Fruit fly (Drosophila melanogaster) whole organism, embryonic: ENCODE measurements around the gene PolE2.

ENCODE experiments used
- Atf6 ChIP-seq: fragments of 200-800 bp; sonication (Bioruptor generic); IDR thresholded peaks from 2 replicates; pipeline ENCODE4 v1.3.6; 2022; ENCODE audit warnings: missing biosample characterization, missing genetic modification characterization
- B-H2 ChIP-seq: fragments of 200-800 bp; sonication (Bioruptor generic); optimal IDR thresholded peaks from 2 replicates; lab custom pipeline; 2018; ENCODE audit warnings: missing biosample characterization, mild to moderate bottlenecking, missing genetic modification characterization
- CG11093 ChIP-seq: fragments of 200-800 bp; sonication (Bioruptor generic); IDR thresholded peaks from 3 replicates; pipeline ENCODE4 v1.3.6; 2022; ENCODE audit warnings: missing biosample characterization, missing genetic modification characterization
- CG11560 ChIP-seq: fragments of 200-800 bp; sonication (Bioruptor generic); IDR thresholded peaks from 3 replicates; pipeline ENCODE4 v1.3.6; 2022; ENCODE audit warnings: missing biosample characterization, missing genetic modification characterization
- CG1529 ChIP-seq: fragments of 200-800 bp; sonication (Bioruptor generic); optimal IDR thresholded peaks from 3 replicates; lab custom pipeline; 2018; ENCODE audit warnings: missing biosample characterization, missing genetic modification characterization
- CG17829 ChIP-seq: fragments of 200-800 bp; optimal IDR thresholded peaks from 2 replicates; lab custom pipeline; 2019; ENCODE audit warnings: missing biosample characterization, mild to moderate bottlenecking, missing genetic modification characterization, moderate library complexity
- CG18599 ChIP-seq: fragments of 200-800 bp; sonication (Bioruptor generic); optimal IDR thresholded peaks from 3 replicates; lab custom pipeline; 2017; ENCODE audit warnings: missing biosample characterization, missing genetic modification characterization, mild to moderate bottlenecking, moderate library complexity, missing genetic modification reagents
- CG18764 ChIP-seq: fragments of 200-800 bp; sonication (Bioruptor generic); optimal IDR thresholded peaks from 3 replicates; lab custom pipeline; 2016; ENCODE audit warnings: missing biosample characterization, missing genetic modification characterization
- CG32772 ChIP-seq: fragments of 200-800 bp; sonication (Bioruptor generic); IDR thresholded peaks from 2 replicates; pipeline ENCODE4 v1.3.6; 2022; ENCODE audit warnings: missing biosample characterization, missing genetic modification characterization
- CG3838 ChIP-seq: fragments of 200-800 bp; sonication (Bioruptor generic); optimal IDR thresholded peaks from 3 replicates; lab custom pipeline; 2016; ENCODE audit warnings: missing biosample characterization, missing genetic modification characterization
- CG4282 ChIP-seq: fragments of 200-800 bp; sonication (Bioruptor generic); optimal IDR thresholded peaks from 2 replicates; lab custom pipeline; 2016; ENCODE audit warnings: missing biosample characterization, missing genetic modification characterization
- CG4360 ChIP-seq: fragments of 200-800 bp; sonication (Bioruptor generic); IDR thresholded peaks from 2 replicates; pipeline ENCODE4 v1.3.6; 2022; ENCODE audit warnings: missing biosample characterization, missing genetic modification characterization
- CG6683 ChIP-seq: fragments of 200-800 bp; sonication (Bioruptor generic); optimal IDR thresholded peaks from 2 replicates; lab custom pipeline; 2017; ENCODE audit warnings: missing biosample characterization, mild to moderate bottlenecking, missing genetic modification characterization, missing genetic modification reagents
- CG6689 ChIP-seq: fragments of 200-800 bp; sonication (Bioruptor generic); IDR thresholded peaks from 2 replicates; pipeline ENCODE4 v1.3.6; 2022; ENCODE audit warnings: missing biosample characterization, missing genetic modification characterization
- CG8478 ChIP-seq: fragments of >200 bp; optimal IDR thresholded peaks from 2 replicates; lab custom pipeline; 2018
- CoRest ChIP-seq: fragments of 200-800 bp; sonication (Bioruptor generic); optimal IDR thresholded peaks from 3 replicates; lab custom pipeline; 2018; ENCODE audit warnings: missing biosample characterization, mild to moderate bottlenecking, missing genetic modification characterization, moderate library complexity
- Deaf1 ChIP-seq: fragments of 200-800 bp; optimal IDR thresholded peaks from 3 replicates; lab custom pipeline; 2019; ENCODE audit warnings: missing biosample characterization, mild to moderate bottlenecking, missing genetic modification characterization, moderate library complexity
- Dref ChIP-seq: fragments of 200-800 bp; sonication (Bioruptor generic); IDR thresholded peaks from 2 replicates; pipeline ENCODE4 v1.3.6; 2022; ENCODE audit warnings: missing biosample characterization, missing genetic modification characterization
- ERR ChIP-seq: fragments of 200-800 bp; sonication (Bioruptor generic); optimal IDR thresholded peaks from 2 replicates; lab custom pipeline; 2016; ENCODE audit warnings: missing biosample characterization, missing genetic modification characterization
- Ets65A ChIP-seq: fragments of 200-800 bp; sonication (Bioruptor generic); peaks from one replicate; lab custom pipeline; 2016; ENCODE audit warnings: missing biosample characterization, missing genetic modification characterization
- GATAe ChIP-seq: fragments of 200-800 bp; sonication (Bioruptor generic); conservative IDR thresholded peaks from 2 replicates; pipeline ENCODE4 v1.3.6; 2022; ENCODE audit warnings: missing biosample characterization, missing genetic modification characterization
- HHEX ChIP-seq: fragments of 200-800 bp; sonication (Bioruptor generic); optimal IDR thresholded peaks from 3 replicates; lab custom pipeline; 2017; ENCODE audit warnings: missing biosample characterization, mild to moderate bottlenecking, missing genetic modification characterization, missing genetic modification reagents
- HLH54F ChIP-seq: fragments of 200-800 bp; sonication (Bioruptor generic); optimal IDR thresholded peaks from 3 replicates; lab custom pipeline; 2016; ENCODE audit warnings: missing biosample characterization, missing genetic modification characterization
- Hr78 ChIP-seq, 2 experiments: fragments of 200-800 bp in 1 of 2; fragments of >200 bp in 1 of 2; sonication (Bioruptor generic) in 1 of 2; optimal IDR thresholded peaks; 2 replicates each; lab custom pipeline; 2017 to 2019; ENCODE audit warnings: missing biosample characterization in 2 of 2, missing genetic modification characterization in 2 of 2, mild to moderate bottlenecking in 1 of 2, moderate library complexity in 1 of 2
- NFAT ChIP-seq: fragments of 200-800 bp; sonication (Bioruptor generic); IDR thresholded peaks from 2 replicates; pipeline ENCODE4 v1.3.6; 2022; ENCODE audit warnings: missing biosample characterization, missing genetic modification characterization
- Nf-YA ChIP-seq: fragments of 200-800 bp; sonication (Bioruptor generic); IDR thresholded peaks from 2 replicates; pipeline ENCODE4 v1.3.6; 2022; ENCODE audit warnings: missing biosample characterization, missing genetic modification characterization
- Nf-YB ChIP-seq: fragments of 200-800 bp; sonication (Bioruptor generic); optimal IDR thresholded peaks from 3 replicates; lab custom pipeline; 2019; ENCODE audit warnings: missing biosample characterization, mild to moderate bottlenecking, missing genetic modification characterization, moderate library complexity
- Poxn ChIP-seq: fragments of 200-800 bp; sonication (Bioruptor generic); IDR thresholded peaks from 2 replicates; pipeline ENCODE4 v1.3.6; 2022; ENCODE audit warnings: missing biosample characterization, missing genetic modification characterization
- Spps ChIP-seq: fragments of 200-800 bp; sonication (Bioruptor generic); optimal IDR thresholded peaks from 2 replicates; lab custom pipeline; 2018; ENCODE audit warnings: missing biosample characterization, mild to moderate bottlenecking, missing genetic modification characterization
- Sry-δ ChIP-seq: fragments of 200-800 bp; sonication (Bioruptor generic); optimal IDR thresholded peaks from 2 replicates; lab custom pipeline; 2016; ENCODE audit warnings: missing biosample characterization, missing genetic modification characterization
- amos ChIP-seq: fragments of 200-800 bp; sonication (Bioruptor generic); IDR thresholded peaks from 2 replicates; pipeline ENCODE4 v1.3.6; 2022; ENCODE audit warnings: missing biosample characterization, missing genetic modification characterization; ENCODE audit not compliant: partially characterized antibody
- ci ChIP-seq: fragments of 200-800 bp; sonication (Bioruptor generic); IDR thresholded peaks from 3 replicates; pipeline ENCODE4 v1.3.6; 2022; ENCODE audit warnings: missing biosample characterization, missing genetic modification characterization
- crol ChIP-seq: fragments of 200-800 bp; sonication (Bioruptor generic); IDR thresholded peaks from 2 replicates; pipeline ENCODE4 v1.3.6; 2022; ENCODE audit warnings: missing biosample characterization, missing genetic modification characterization
- dpn ChIP-seq, 2 experiments: fragments of 200-800 bp; sonication (Bioruptor generic); optimal IDR thresholded peaks; 3 replicates each; lab custom pipeline; 2016; ENCODE audit warnings: missing biosample characterization in 2 of 2, missing genetic modification characterization in 2 of 2
- fd64A ChIP-seq: fragments of 200-800 bp; sonication (Bioruptor generic); optimal IDR thresholded peaks from 3 replicates; lab custom pipeline; 2018; ENCODE audit warnings: missing biosample characterization, mild to moderate bottlenecking, missing genetic modification characterization
- grn ChIP-seq: fragments of 200-800 bp; sonication (Bioruptor generic); optimal IDR thresholded peaks from 3 replicates; lab custom pipeline; 2017; ENCODE audit warnings: missing biosample characterization, missing genetic modification characterization
- klu ChIP-seq: fragments of 200-800 bp; sonication (Bioruptor generic); IDR thresholded peaks from 2 replicates; pipeline ENCODE4 v1.3.6; 2022; ENCODE audit warnings: missing biosample characterization, missing genetic modification characterization
- onecut ChIP-seq: fragments of 200-800 bp; sonication (Bioruptor generic); IDR thresholded peaks from 2 replicates; pipeline ENCODE4 v1.3.6; 2022; ENCODE audit warnings: missing biosample characterization, missing genetic modification characterization
- org-1 ChIP-seq: fragments of 200-800 bp; sonication (Bioruptor generic); optimal IDR thresholded peaks from 2 replicates; lab custom pipeline; 2017; ENCODE audit warnings: missing biosample characterization, missing genetic modification characterization
- pan ChIP-seq, 4 experiments: fragments of >200 bp in 3 of 4; fragments of 200-800 bp in 1 of 4; sonication (Bioruptor generic) in 1 of 4; optimal IDR thresholded peaks in 3 of 4; IDR thresholded peaks in 1 of 4; 2 replicates each; pipeline versions ENCODE4 v1.3.6 to Lab custom; 2017 to 2022; ENCODE audit warnings: missing biosample characterization in 2 of 4, missing genetic modification characterization in 2 of 4, mixed read lengths in 1 of 4
- peb ChIP-seq: fragments of 200-800 bp; sonication (Bioruptor generic); IDR thresholded peaks from 2 replicates; pipeline ENCODE4 v1.3.6; 2022; ENCODE audit warnings: missing biosample characterization, missing genetic modification characterization
- pum ChIP-seq: fragments of 200-800 bp; sonication (Bioruptor generic); optimal IDR thresholded peaks from 2 replicates; lab custom pipeline; 2016; ENCODE audit warnings: missing biosample characterization, missing genetic modification characterization
- row ChIP-seq: fragments of 200-800 bp; sonication (Bioruptor generic); IDR thresholded peaks from 3 replicates; pipeline ENCODE4 v1.3.6; 2022; ENCODE audit warnings: missing biosample characterization, missing genetic modification characterization
- salm ChIP-seq: fragments of 200-800 bp; sonication (Bioruptor generic); optimal IDR thresholded peaks from 2 replicates; lab custom pipeline; 2018; ENCODE audit warnings: missing biosample characterization, mild to moderate bottlenecking, missing genetic modification characterization
- shn ChIP-seq: fragments of 200-800 bp; sonication (Bioruptor generic); optimal IDR thresholded peaks from 3 replicates; lab custom pipeline; 2016; ENCODE audit warnings: missing biosample characterization, missing genetic modification characterization
- sna ChIP-seq: fragments of 200-800 bp; sonication (Bioruptor generic); IDR thresholded peaks from 2 replicates; pipeline ENCODE4 v1.3.6; 2022; ENCODE audit warnings: missing biosample characterization, missing genetic modification characterization; ENCODE audit not compliant: partially characterized antibody
- sob ChIP-seq: fragments of 200-800 bp; sonication (Bioruptor generic); IDR thresholded peaks from 2 replicates; pipeline ENCODE4 v1.3.6; 2022; ENCODE audit warnings: missing biosample characterization, missing genetic modification characterization
- tin ChIP-seq: fragments of 200-800 bp; sonication (Bioruptor generic); optimal IDR thresholded peaks from 3 replicates; lab custom pipeline; 2016; ENCODE audit warnings: missing biosample characterization, missing genetic modification characterization
- trem ChIP-seq: fragments of 200-800 bp; optimal IDR thresholded peaks from 3 replicates; lab custom pipeline; 2019; ENCODE audit warnings: missing biosample characterization, mild to moderate bottlenecking, missing genetic modification characterization, moderate library complexity
- vvl ChIP-seq: fragments of 200-800 bp; sonication (Bioruptor generic); IDR thresholded peaks from 2 replicates; pipeline ENCODE4 v1.3.6; 2022; ENCODE audit warnings: missing biosample characterization, missing genetic modification characterization

Gene PolE2

DNA sequence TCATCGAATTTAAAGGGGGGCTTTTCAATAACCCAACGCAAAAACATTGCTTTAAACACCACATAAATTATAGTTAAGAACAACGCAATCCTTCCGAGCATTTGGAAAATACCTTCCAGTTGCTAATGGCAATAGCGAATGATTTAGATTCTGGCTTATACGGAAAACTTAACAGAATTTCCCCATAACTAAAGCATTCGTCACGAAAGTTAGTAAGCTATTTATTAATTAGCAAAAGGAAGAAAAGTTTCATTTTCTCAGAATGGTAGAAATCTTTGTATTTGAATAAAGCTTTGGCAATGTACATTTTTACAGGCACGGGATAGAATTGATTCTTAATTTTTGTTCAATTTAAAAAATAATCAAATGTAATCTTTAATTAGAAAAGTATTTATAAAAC lies 6.7 kb upstream of the PolE2 start, which contains the start of gene CG32413:
Gene CG32413 (minus strand): TSS at position 101 of the 400 bp plus-strand sequence.
- TF ChIP-seq sna (no peak), Spps (tag; lab: Kevin White, UChicago) (no peak), grn (GFP tag; lab: Kevin White, UChicago) (no peak), Sry-δ (no peak), fd64A (GFP tag; lab: Kevin White, UChicago) (no peak)

DNA sequence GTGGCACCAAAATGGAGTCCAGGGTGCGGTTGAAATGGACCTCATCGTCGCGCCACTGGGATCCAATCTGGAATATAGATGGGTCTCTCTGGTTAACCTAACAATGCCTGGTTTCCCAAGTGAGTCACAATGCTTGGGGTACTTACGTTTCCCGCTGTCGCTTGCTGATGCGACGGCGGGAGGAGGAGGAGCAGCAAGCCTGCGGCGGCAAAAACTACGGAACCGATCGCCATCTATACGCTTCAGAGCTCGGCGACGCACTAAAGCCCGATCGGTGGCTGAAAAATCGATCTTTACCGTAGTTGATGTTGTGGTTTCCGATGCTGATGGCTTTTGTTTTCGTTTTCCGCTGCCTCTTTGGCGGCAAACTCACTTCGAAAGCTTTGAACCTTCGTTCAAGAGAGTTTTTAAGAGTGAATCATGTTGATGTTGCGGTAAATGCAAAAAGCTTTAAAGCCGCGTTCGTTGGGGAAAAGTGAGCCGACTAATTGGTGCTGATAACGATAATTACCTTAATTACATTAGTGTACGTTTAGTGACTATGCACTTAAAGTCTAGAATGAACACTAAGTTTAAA lies 5.0 kb upstream of the PolE2 start, which contains the start of gene QC:
Gene QC (minus strand): TSS at position 268 of the 577 bp plus-strand sequence.
- TF ChIP-seq Ets65A, result no peak
- no peak for TF ChIP-seq GATAe (GFP tag; lab: Robert Waterston, UW)
- TF ChIP-seq vvl, result peak; percentile 45; the same call in 1 of the 2 replicates
- no peak for TF ChIP-seq CG4360
- TF ChIP-seq Dref, result 0 out of 2 replicates have a peak, but pooled peaks have one; percentile 28
- no peak for TF ChIP-seq trem
- no peak for TF ChIP-seq pum (GFP tag; lab: Kevin White, UChicago)
- TF ChIP-seq shn (GFP tag; lab: Kevin White, UChicago), result no peak
- no peak for TF ChIP-seq Poxn
- TF ChIP-seq ci (GFP tag; lab: Robert Waterston, UW), result peak; percentile 43; the same call in 1 of the 3 replicates
- no peak for TF ChIP-seq CG3838
- no peak for TF ChIP-seq Atf6 (GFP tag; lab: Robert Waterston, UW)
- TF ChIP-seq row, result no peak
- no peak for TF ChIP-seq CG11560 (tag; lab: Robert Waterston, UW)
- no peak for TF ChIP-seq HHEX (GFP tag; lab: Kevin White, UChicago)
- TF ChIP-seq salm (tag; lab: Kevin White, UChicago), result no peak
- TF ChIP-seq amos (GFP tag; lab: Robert Waterston, UW), result no peak
- no peak for TF ChIP-seq klu (GFP tag; lab: Robert Waterston, UW)
- TF ChIP-seq Hr78 (GFP tag; optimal IDR thresholded peaks at IDR 0.05; lab: Kevin White, UChicago), result no peak
- TF ChIP-seq CG6683 (GFP tag; lab: Kevin White, UChicago), result no peak
- no peak for TF ChIP-seq CG1529
- TF ChIP-seq CG8478 (lab: Kevin White, UChicago), result no peak
- TF ChIP-seq ERR (GFP tag; lab: Kevin White, UChicago), result no peak
- no peak for TF ChIP-seq peb (GFP tag; lab: Robert Waterston, UW)
- TF ChIP-seq pan (optimal IDR thresholded peaks at IDR 0.05; lab: Kevin White, UChicago), result no peak
- no peak for TF ChIP-seq pan (GFP tag; optimal IDR thresholded peaks at IDR 0.05 in 1 of 2, IDR thresholded peaks at IDR 0.05 in 1 of 2)
- TF ChIP-seq dpn (GFP tag; optimal IDR thresholded peaks at IDR 0.05; lab: Kevin White, UChicago), result no peak
- TF ChIP-seq Nf-YA (GFP tag; lab: Robert Waterston, UW), result peak; percentile 29; the same call in 1 of the 2 replicates
- no peak for TF ChIP-seq CG18764
- TF ChIP-seq CG32772, result no peak
- no peak for TF ChIP-seq CoRest (tag; lab: Kevin White, UChicago)
- no peak for TF ChIP-seq CG18599 (GFP tag; lab: Kevin White, UChicago)
- peak; percentile 35; the same call in 1 of the 2 replicates for TF ChIP-seq sob (GFP tag; lab: Robert Waterston, UW)
- TF ChIP-seq Deaf1 (tag; lab: Kevin White, UChicago), result peak; percentile 91
- TF ChIP-seq CG4282, result no peak
- TF ChIP-seq Nf-YB, result no peak
- TF ChIP-seq tin (GFP tag; lab: Kevin White, UChicago), result no peak
- no peak for TF ChIP-seq HLH54F (GFP tag; lab: Kevin White, UChicago)
- no peak for TF ChIP-seq CG11093 (GFP tag; lab: Robert Waterston, UW)
- no peak for TF ChIP-seq CG17829 (tag; lab: Kevin White, UChicago)
- no peak for TF ChIP-seq org-1 (GFP tag; lab: Kevin White, UChicago)
- no peak for TF ChIP-seq CG6689 (GFP tag; lab: Robert Waterston, UW)
- no peak for TF ChIP-seq B-H2 (GFP tag; lab: Kevin White, UChicago)
- peak; percentile 79 for TF ChIP-seq crol (GFP tag; lab: Robert Waterston, UW)
- peak; percentile 84 for TF ChIP-seq onecut (GFP tag; lab: Robert Waterston, UW)
- TF ChIP-seq NFAT, result no peak
